Fruit fly (Drosophila melanogaster): ENCODE data around the gene CG43759.

CG43759 gene

DNA sequence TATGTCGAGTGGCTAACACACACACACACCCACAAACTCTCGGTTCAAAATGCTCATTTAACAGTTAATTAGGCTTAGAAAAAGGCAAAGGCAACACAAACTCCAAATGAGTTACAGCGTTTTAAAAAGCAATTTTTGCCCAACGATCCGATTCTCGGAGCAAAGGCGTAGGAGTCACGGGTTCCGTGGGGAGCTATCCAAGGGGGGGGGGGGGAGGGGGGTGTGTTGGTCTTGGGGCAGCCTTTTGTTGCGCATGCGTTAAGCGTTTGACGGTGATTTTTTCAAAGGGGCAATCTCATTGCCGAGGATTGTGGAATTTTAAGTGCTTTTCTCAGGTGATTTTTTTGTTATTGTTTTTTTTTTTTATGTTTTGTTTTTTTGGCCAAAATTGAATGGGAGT, 12.5 kb downstream of the CG43759 start:
- TF ChIP-seq CG13204 (GFP tag; optimal IDR thresholded peaks at IDR 0.05) (no peak), Pif1A (GFP tag; optimal IDR thresholded peaks at IDR 0.05) (no peak), CG9948 (tag; optimal IDR thresholded peaks at IDR 0.05) (no peak), fd96Ca (GFP tag; IDR thresholded peaks at IDR 0.05) (no peak), Pif1B (GFP tag; optimal IDR thresholded peaks at IDR 0.05) (no peak), D1 (tag; optimal IDR thresholded peaks at IDR 0.05) (no peak), CG10348 (GFP tag; IDR thresholded peaks at IDR 0.05) (no peak), CG8301 (tag; optimal IDR thresholded peaks at IDR 0.05) (no peak)

DNA sequence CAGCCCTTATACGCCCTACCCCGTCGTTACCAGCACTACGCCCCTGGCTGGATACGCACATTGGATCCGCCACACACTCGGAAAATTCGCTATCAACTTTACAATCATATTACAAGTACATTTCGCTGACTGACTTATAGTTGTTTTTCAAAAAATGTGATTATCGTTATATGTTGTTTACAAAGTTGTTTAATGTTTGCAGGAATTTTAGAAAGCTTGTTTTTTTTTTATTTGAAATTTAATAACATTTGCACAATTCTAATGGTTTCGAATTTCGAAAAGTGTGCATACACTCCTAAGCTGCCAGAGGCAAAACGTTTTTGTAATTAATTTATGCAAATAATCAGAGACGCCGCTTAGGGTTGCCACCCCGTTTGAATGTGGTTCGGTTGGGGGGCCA, 14.0 kb downstream of the CG43759 start:
- TF ChIP-seq Pif1A (GFP tag; optimal IDR thresholded peaks at IDR 0.05) (peak; percentile 5), CG17806 (tag; optimal IDR thresholded peaks at IDR 0.05) (peak; percentile 31), CG9948 (tag; optimal IDR thresholded peaks at IDR 0.05) (peak; percentile 38), CG10348 (GFP tag; IDR thresholded peaks at IDR 0.05) (no peak), Ets98B (GFP tag; IDR thresholded peaks at IDR 0.05) (no peak), D1 (tag; optimal IDR thresholded peaks at IDR 0.05) (no peak), gl (tag; optimal IDR thresholded peaks at IDR 0.05) (no peak), EcR (GFP tag; optimal IDR thresholded peaks at IDR 0.05) (no peak), Snoo (tag; optimal IDR thresholded peaks at IDR 0.05) (no peak), CG34367 (tag; optimal IDR thresholded peaks at IDR 0.05) (peak; percentile 33), CG12605 (GFP tag; IDR thresholded peaks at IDR 0.05) (no peak), CG32121 (GFP tag; IDR thresholded peaks at IDR 0.05) (no peak), fd96Ca (GFP tag; IDR thresholded peaks at IDR 0.05) (no peak), CG4496 (GFP tag; IDR thresholded peaks at IDR 0.05) (no peak), CG15710 (tag; optimal IDR thresholded peaks at IDR 0.05) (peak; percentile 15), CG14655 (GFP tag; optimal IDR thresholded peaks at IDR 0.05) (peak; percentile 17), rn (GFP tag; IDR thresholded peaks at IDR 0.05) (no peak), CG8159 (tag; optimal IDR thresholded peaks at IDR 0.05) (peak; percentile 52), CG13204 (GFP tag; optimal IDR thresholded peaks at IDR 0.05) (no peak), CG8301 (tag; optimal IDR thresholded peaks at IDR 0.05) (no peak), Pif1B (GFP tag; optimal IDR thresholded peaks at IDR 0.05) (no peak)

DNA sequence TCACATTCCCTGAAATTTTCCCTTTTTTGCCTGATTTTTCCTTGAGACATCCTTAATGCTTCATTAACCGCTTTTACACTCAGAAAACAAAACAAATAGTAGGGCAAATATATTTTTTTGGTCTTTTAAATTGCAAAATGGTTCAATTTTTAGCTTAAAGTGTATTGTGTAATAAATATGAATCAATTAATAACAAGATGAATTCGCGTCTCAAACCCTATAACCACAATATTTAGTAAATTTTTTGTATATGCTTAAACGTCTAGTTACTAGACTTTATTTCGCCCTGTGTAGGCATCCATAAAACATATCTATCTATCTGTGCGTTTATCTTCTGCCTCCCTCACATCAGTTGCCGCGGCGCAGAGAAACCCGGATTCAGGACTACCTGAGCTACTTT, 16.7 kb downstream of the CG43759 start:
- TF ChIP-seq CG12605 (GFP tag; IDR thresholded peaks at IDR 0.05): no peak
- TF ChIP-seq CG4496 (GFP tag; IDR thresholded peaks at IDR 0.05): no peak
- TF ChIP-seq CG10348 (GFP tag; IDR thresholded peaks at IDR 0.05): no peak
- TF ChIP-seq CG8159 (tag; optimal IDR thresholded peaks at IDR 0.05): no peak
- TF ChIP-seq fd96Ca (GFP tag; IDR thresholded peaks at IDR 0.05): no peak
- no peak for TF ChIP-seq EcR (GFP tag; optimal IDR thresholded peaks at IDR 0.05)
- TF ChIP-seq CG32121 (GFP tag; IDR thresholded peaks at IDR 0.05): no peak
- TF ChIP-seq CG9948 (tag; optimal IDR thresholded peaks at IDR 0.05): no peak
- no peak for TF ChIP-seq Ets98B (GFP tag; IDR thresholded peaks at IDR 0.05)
- TF ChIP-seq CG34367 (tag; optimal IDR thresholded peaks at IDR 0.05): no peak
- no peak for TF ChIP-seq D1 (tag; optimal IDR thresholded peaks at IDR 0.05)
- TF ChIP-seq CG13204 (GFP tag; optimal IDR thresholded peaks at IDR 0.05): no peak
- TF ChIP-seq rn (GFP tag; IDR thresholded peaks at IDR 0.05): no peak
- no peak for TF ChIP-seq CG15710 (tag; optimal IDR thresholded peaks at IDR 0.05)
- no peak for TF ChIP-seq CG14655 (GFP tag; optimal IDR thresholded peaks at IDR 0.05)
- TF ChIP-seq Pif1B (GFP tag; optimal IDR thresholded peaks at IDR 0.05): no peak
- TF ChIP-seq gl (tag; optimal IDR thresholded peaks at IDR 0.05): no peak
- TF ChIP-seq Snoo (tag; optimal IDR thresholded peaks at IDR 0.05): no peak
- no peak for TF ChIP-seq CG17806 (tag; optimal IDR thresholded peaks at IDR 0.05)

DNA sequence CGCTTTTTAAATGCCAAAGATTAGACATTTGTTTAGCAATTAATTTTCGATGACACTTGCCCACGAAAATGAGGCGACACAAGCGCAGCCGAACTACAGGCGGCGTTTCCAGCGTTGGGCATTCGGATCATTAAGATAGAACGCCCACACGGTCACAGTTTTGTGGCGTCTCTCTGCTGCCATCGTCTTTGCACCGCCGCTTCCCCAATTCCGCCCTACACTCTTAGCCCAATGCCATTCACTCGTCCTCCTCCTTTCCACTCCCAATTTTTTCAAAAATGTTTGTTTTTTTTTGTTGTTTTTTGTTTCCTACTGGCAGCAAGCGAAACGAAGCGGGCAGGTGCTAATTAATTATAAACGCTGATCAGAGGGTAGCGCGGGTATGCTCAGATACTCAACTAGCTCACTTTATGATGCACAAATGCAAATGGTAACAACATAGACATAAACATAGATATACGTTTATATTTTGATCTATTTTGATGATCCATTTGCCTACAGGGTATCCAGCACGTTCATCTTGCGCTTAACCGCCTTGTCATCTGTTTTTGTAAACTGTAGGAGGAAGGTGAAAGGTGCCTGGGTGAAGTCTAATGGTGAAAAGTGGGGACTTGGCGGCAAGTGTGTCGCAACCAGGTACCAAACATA, 21.2 kb downstream of the CG43759 start:
- TF ChIP-seq CG9948 (tag; optimal IDR thresholded peaks at IDR 0.05) (no peak), CG8301 (tag; optimal IDR thresholded peaks at IDR 0.05) (peak; percentile 32), CG17806 (tag; optimal IDR thresholded peaks at IDR 0.05) (peak; percentile 7), fd96Ca (GFP tag; IDR thresholded peaks at IDR 0.05) (peak; percentile 56; the same call in 1 of the 3 replicates), CG32121 (GFP tag; IDR thresholded peaks at IDR 0.05) (0 out of 2 replicates have a peak, but pooled peaks have one; percentile 40), CG4496 (GFP tag; IDR thresholded peaks at IDR 0.05) (peak; percentile 41; the same call in 2 of the 3 replicates), D1 (tag; optimal IDR thresholded peaks at IDR 0.05) (no peak), Ets98B (GFP tag; IDR thresholded peaks at IDR 0.05) (peak; percentile 48; the same call in 1 of the 2 replicates), rn (GFP tag; IDR thresholded peaks at IDR 0.05) (no peak), Pif1B (GFP tag; optimal IDR thresholded peaks at IDR 0.05) (no peak), Pif1A (GFP tag; optimal IDR thresholded peaks at IDR 0.05) (peak; percentile 46), CG14655 (GFP tag; optimal IDR thresholded peaks at IDR 0.05) (peak; percentile 27)

DNA sequence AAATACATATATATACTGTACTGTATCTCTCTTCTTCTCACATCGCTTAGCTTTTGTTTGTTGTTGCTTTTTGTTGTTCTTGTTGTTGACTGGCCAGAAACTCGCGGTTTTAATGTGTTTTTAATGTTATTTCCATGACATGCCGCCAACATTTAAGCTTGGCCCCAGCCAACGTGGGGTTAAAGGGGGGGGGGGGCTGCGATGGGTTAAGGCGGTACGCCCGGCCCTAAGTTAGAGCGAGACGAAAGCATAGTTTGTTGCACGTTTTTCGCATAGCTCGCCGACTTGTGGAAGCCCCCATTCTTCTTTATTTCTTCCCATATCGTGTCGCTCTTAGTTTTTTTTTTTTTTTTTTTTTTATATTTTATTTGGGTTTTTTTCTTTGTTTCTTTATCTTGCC, 26.5 kb downstream of the CG43759 start:
- TF ChIP-seq CG13204 (GFP tag; optimal IDR thresholded peaks at IDR 0.05) (peak; percentile 62), Ets98B (GFP tag; IDR thresholded peaks at IDR 0.05) (no peak), CG12605 (GFP tag; IDR thresholded peaks at IDR 0.05) (no peak), rn (GFP tag; IDR thresholded peaks at IDR 0.05) (no peak)

DNA sequence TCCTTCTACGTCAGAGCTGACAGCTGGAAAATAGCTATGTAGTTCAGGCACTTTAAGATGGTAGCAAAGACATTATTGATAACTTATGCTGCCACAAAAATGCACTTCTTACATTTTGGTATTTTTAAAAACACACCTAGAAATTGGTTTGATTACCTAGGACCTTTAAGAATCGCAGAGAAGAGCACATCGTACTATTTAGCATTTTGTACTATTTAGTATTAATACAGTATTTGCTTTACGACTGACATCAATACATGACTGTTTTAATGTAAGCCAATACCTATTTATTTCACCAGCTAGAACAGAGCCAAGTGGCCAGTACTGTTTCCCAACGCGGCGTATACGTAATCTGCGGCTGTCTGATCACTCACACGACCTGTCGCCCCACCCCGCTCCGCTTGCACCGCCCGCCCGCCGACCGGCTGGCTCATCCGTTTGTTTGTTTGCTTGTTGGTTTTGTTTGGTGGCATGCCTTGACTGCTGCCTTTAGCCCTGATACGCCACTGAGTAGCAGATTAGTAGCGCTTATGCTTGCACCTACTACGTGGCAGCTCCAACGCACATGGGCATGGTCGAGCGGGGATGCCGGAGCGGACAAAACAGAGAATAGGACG, 42.9 kb downstream of the CG43759 start:
- peak; percentile 48 for TF ChIP-seq CG13204 (GFP tag; optimal IDR thresholded peaks at IDR 0.05)
- no peak for TF ChIP-seq CG4496 (GFP tag; IDR thresholded peaks at IDR 0.05)
- TF ChIP-seq Snoo (tag; optimal IDR thresholded peaks at IDR 0.05): no peak
